Worm (Caenorhabditis elegans) whole organism, midembryonic: ENCODE measurements around the gene dmd-3.

Experiments
- cog-1 ChIP-seq: sonication (generic microtip); optimal IDR thresholded peaks from 2 replicates; lab custom pipeline; 2016; ENCODE audit warnings: missing genetic modification characterization, missing compliant biosample characterization
- flt-1 ChIP-seq: fragments of 200-800 bp; sonication (Bioruptor generic); IDR thresholded peaks from 2 replicates; pipeline ENCODE4 v1.3.6; 2022; ENCODE audit warnings: missing genetic modification characterization, missing compliant biosample characterization
- ref-1 ChIP-seq: fragments of 200-800 bp; sonication (Bioruptor generic); conservative IDR thresholded peaks from 2 replicates; pipeline ENCODE4 v1.3.6; 2022; ENCODE audit warnings: missing genetic modification reagents, missing genetic modification characterization, missing compliant biosample characterization
- ztf-29 ChIP-seq: fragments of 200-800 bp; sonication (Bioruptor generic); IDR thresholded peaks from 2 replicates; pipeline ENCODE4 v1.3.6; 2022; ENCODE audit warnings: missing genetic modification reagents, missing genetic modification characterization, missing compliant biosample characterization

- TF ChIP-seq ref-1 (GFP tag; lab: Robert Waterston, UW) (no peak), cog-1 (tag; lab: Kevin White, UChicago) (no peak), flt-1 (GFP tag; lab: Robert Waterston, UW) (no peak), ztf-29 (GFP tag; lab: Robert Waterston, UW) (no peak)
These were observed 12.7 kb upstream of the dmd-3 start for ce11 chrV:19667716-19668115.
